Fruit fly (Drosophila melanogaster): ENCODE data around the gene Cpr78Cc.

Gene Cpr78Cc

dm6 chr3L:21270480-21270879 is 29.9 kb upstream of the Cpr78Cc start, which contains the start of gene CG9389:
CG9389 (minus strand) TSS chr3L:21270580.
- no peak for TF ChIP-seq CG17801 (GFP tag; optimal IDR thresholded peaks at IDR 0.05; ENCODE audit: partially characterized antibody)

dm6 chr3L:21273504-21273903 is 26.9 kb upstream of the Cpr78Cc start:
- no peak for TF ChIP-seq CG17801 (GFP tag; optimal IDR thresholded peaks at IDR 0.05; ENCODE audit: partially characterized antibody)

- no peak for TF ChIP-seq CG17801 (GFP tag; optimal IDR thresholded peaks at IDR 0.05; ENCODE audit: partially characterized antibody)
Measured at dm6 chr3L:21275921-21276295, 24.5 kb upstream of the Cpr78Cc start.

- TF ChIP-seq CG17801 (GFP tag; optimal IDR thresholded peaks at IDR 0.05; ENCODE audit: partially characterized antibody) = peak; percentile 78
Measured at dm6 chr3L:21276296-21277257, 23.8 kb upstream of the Cpr78Cc start.

dm6 chr3L:21277897-21278530 is 22.4 kb upstream of the Cpr78Cc start:
- no peak for TF ChIP-seq CG17801 (GFP tag; optimal IDR thresholded peaks at IDR 0.05; ENCODE audit: partially characterized antibody)

- no peak for TF ChIP-seq CG17801 (GFP tag; optimal IDR thresholded peaks at IDR 0.05; ENCODE audit: partially characterized antibody)
Measured at dm6 chr3L:21279168-21279567, 21.2 kb upstream of the Cpr78Cc start.

- peak; percentile 82 for TF ChIP-seq CG17801 (GFP tag; optimal IDR thresholded peaks at IDR 0.05; ENCODE audit: partially characterized antibody)
Measured at dm6 chr3L:21279876-21280566, 20.4 kb upstream of the Cpr78Cc start, which contains the start of gene AcCoAS. AcCoAS (minus strand) TSS chr3L:21280243.

dm6 chr3L:21280996-21281691 is 19.2 kb upstream of the Cpr78Cc start, which contains the start of gene ppl:
ppl (minus strand) TSS chr3L:21281506.
- TF ChIP-seq CG17801 (GFP tag; optimal IDR thresholded peaks at IDR 0.05; ENCODE audit: partially characterized antibody) = no peak

- TF ChIP-seq CG17801 (GFP tag; optimal IDR thresholded peaks at IDR 0.05; ENCODE audit: partially characterized antibody) = no peak
Measured at dm6 chr3L:21281706-21282105, 18.7 kb upstream of the Cpr78Cc start.

- TF ChIP-seq CG17801 (GFP tag; optimal IDR thresholded peaks at IDR 0.05; ENCODE audit: partially characterized antibody) = no peak
Measured at dm6 chr3L:21282741-21283140, 17.6 kb upstream of the Cpr78Cc start.

dm6 chr3L:21283795-21284194 is 16.6 kb upstream of the Cpr78Cc start:
- no peak for TF ChIP-seq CG17801 (GFP tag; optimal IDR thresholded peaks at IDR 0.05; ENCODE audit: partially characterized antibody)

dm6 chr3L:21284720-21285638 is 15.4 kb upstream of the Cpr78Cc start:
- TF ChIP-seq CG17801 (GFP tag; optimal IDR thresholded peaks at IDR 0.05; ENCODE audit: partially characterized antibody) = no peak

dm6 chr3L:21285639-21286338 is 14.6 kb upstream of the Cpr78Cc start, which contains the start of the genes CG12974 and pzg:
CG12974 (minus strand) TSS chr3L:21285962.
pzg (plus strand) TSS chr3L:21286099.
- peak; percentile 89 for TF ChIP-seq CG17801 (GFP tag; optimal IDR thresholded peaks at IDR 0.05; ENCODE audit: partially characterized antibody)
